Worm (Caenorhabditis elegans): ENCODE data around the gene F52C6.2.

- TF ChIP-seq klf-2 (GFP tag; conservative IDR thresholded peaks at IDR 0.05) (no peak), ztf-23 (GFP tag; IDR thresholded peaks at IDR 0.05) (no peak), T22C8.4 (GFP tag; IDR thresholded peaks at IDR 0.05) (no peak), tab-1 (GFP tag; IDR thresholded peaks at IDR 0.05) (no peak), flt-1 (GFP tag; IDR thresholded peaks at IDR 0.05) (no peak), med-1 (GFP tag; optimal IDR thresholded peaks at IDR 0.05; ENCODE audit: insufficient read depth) (no peak), ref-1 (GFP tag; conservative IDR thresholded peaks at IDR 0.05) (no peak)
Measured at ce11 chrII:1895762-1896161, 30.5 kb upstream of the F52C6.2 start, which contains the start of gene math-25.
